Fruit fly (Drosophila melanogaster): Measurements from ENCODE around the gene Ntf-2.

Ntf-2 gene

DNA sequence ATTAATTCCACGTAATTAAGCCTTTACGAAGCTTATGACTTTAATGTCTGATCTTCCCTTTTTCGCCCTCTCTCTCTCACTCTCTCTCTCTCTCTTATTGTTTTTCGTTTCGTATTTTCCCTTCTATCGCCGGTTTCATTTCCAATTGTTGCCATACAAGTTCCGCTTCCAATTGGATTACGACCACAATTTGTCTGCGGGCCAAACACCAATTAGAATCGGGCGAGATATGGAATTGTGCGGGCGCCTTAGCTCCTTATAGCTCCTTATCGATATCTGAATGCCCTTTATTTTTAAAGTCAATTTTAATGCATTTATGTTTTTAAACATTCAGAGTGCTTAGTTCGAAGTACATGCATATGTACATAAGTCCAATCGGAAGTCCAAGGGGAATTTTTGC, 21.5 kb downstream of the Ntf-2 start:
- no peak for TF ChIP-seq Crg-1 (GFP tag; optimal IDR thresholded peaks at IDR 0.05)
- TF ChIP-seq CG33017 (tag; optimal IDR thresholded peaks at IDR 0.05): no peak
- no peak for TF ChIP-seq CG14711 (tag; optimal IDR thresholded peaks at IDR 0.05)
- no peak for TF ChIP-seq bab1 (GFP tag; optimal IDR thresholded peaks at IDR 0.05)
- TF ChIP-seq cnc (optimal IDR thresholded peaks at IDR 0.05): no peak
- TF ChIP-seq CG1620 (GFP tag; optimal IDR thresholded peaks at IDR 0.05): no peak

DNA sequence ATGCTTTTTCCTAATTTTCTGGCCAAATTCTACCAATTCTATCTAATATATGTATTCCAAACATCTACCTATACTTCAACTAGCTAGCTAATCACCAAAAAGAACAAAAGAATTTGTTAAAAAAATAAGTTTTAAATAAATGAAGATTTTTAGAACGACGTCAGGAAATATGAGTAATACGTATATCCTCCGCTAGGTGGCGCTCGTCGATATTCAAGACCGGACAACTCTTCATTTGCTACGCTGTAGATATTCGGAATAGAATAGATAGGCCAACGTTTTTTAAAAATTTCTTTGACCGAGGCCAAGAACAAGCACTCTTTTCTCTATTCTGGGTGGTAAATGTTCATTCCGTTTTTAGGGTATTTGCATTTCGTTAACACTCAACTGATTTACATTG, 23.2 kb downstream of the Ntf-2 start:
- TF ChIP-seq kay (GFP tag; ENCODE audit: borderline replicate concordance): peak; percentile 17
- TF ChIP-seq CG33017 (tag; optimal IDR thresholded peaks at IDR 0.05): no peak

DNA sequence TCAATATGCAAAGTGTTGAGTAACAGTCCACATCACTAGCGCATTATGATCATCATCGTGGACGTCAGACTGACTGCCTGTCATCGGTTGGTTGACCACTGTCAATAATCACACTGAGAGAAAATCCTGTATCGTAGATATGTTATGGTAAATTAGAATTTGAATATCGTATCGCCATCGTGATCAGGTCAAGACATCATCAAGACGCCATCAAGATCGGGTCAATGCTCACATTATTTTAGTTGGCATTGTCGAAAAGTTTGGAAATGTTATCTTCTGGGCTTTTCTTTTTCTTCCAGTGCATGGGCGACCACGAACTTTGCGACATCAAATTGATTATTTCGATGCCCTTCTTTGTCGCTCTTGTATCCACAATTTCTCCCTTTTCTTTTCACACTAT, 23.7 kb downstream of the Ntf-2 start:
- TF ChIP-seq tj (GFP tag; optimal IDR thresholded peaks at IDR 0.05) (peak; percentile 15), toe (GFP tag; optimal IDR thresholded peaks at IDR 0.05) (no peak), cic (GFP tag; optimal IDR thresholded peaks at IDR 0.05) (no peak), ovo (GFP tag; optimal IDR thresholded peaks at IDR 0.05) (no peak), CG5204 (GFP tag; optimal IDR thresholded peaks at IDR 0.05) (no peak), bab1 (GFP tag; optimal IDR thresholded peaks at IDR 0.05) (peak; percentile 3), Mnt (GFP tag; optimal IDR thresholded peaks at IDR 0.05) (no peak), CG7101 (tag; optimal IDR thresholded peaks at IDR 0.05) (peak; percentile 32), CG33017 (tag; optimal IDR thresholded peaks at IDR 0.05) (no peak), CG14711 (tag; optimal IDR thresholded peaks at IDR 0.05) (peak; percentile 7), CG11617 (GFP tag; optimal IDR thresholded peaks at IDR 0.05) (peak; percentile 1)

DNA sequence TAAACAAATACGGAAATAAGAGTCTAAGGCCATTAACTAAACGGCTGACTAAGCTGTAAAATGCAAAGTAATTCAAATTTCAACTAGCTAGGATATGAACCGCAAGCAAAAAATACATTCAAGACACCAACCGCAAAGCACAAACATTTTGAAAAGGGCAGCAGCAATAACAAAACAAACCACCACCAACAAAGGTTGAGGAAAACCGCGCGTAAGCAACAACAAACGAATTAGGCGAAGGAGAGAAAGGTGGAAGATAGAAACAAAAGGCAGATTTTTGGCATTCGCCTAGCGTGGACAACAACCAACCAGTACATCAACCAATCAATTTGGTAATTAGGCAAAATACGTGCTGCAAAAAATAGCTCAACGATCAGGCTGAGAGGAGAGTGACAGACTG, 25.3 kb downstream of the Ntf-2 start:
- TF ChIP-seq CG1620 (GFP tag; optimal IDR thresholded peaks at IDR 0.05) (no peak), Crg-1 (GFP tag; optimal IDR thresholded peaks at IDR 0.05) (no peak), CG11617 (GFP tag; optimal IDR thresholded peaks at IDR 0.05) (no peak), tj (GFP tag; optimal IDR thresholded peaks at IDR 0.05) (peak; percentile 79), toe (GFP tag; optimal IDR thresholded peaks at IDR 0.05) (no peak), ovo (GFP tag; optimal IDR thresholded peaks at IDR 0.05) (no peak), cic (GFP tag; optimal IDR thresholded peaks at IDR 0.05) (no peak), CG33017 (tag; optimal IDR thresholded peaks at IDR 0.05) (no peak), Clk (GFP tag; optimal IDR thresholded peaks at IDR 0.05) (no peak), cnc (optimal IDR thresholded peaks at IDR 0.05) (no peak), pad (GFP tag; optimal IDR thresholded peaks at IDR 0.05) (no peak), Hr96 (GFP tag; optimal IDR thresholded peaks at IDR 0.05) (no peak), bab1 (GFP tag; optimal IDR thresholded peaks at IDR 0.05) (peak; percentile 28), kay (GFP tag; ENCODE audit: borderline replicate concordance) (no peak), CG7045 (GFP tag; optimal IDR thresholded peaks at IDR 0.05) (no peak)

DNA sequence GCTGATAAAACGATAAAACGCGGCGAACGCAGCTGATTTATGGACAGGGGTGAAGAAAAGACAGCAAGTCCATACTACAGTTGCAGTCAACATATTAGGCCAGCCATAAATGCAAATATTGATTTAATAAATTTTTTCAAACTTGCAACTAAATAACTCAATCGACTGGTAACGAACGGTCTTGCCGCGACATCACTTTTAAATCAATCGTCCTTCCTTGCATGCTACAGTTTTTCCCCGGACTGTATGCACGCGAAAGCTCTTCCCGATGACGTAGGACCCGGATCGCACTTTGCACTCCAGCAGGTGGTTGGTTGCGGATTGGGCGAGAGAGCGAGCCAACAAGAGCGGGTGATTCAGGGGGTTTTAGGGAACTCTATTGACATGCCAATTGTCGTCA, 29.7 kb downstream of the Ntf-2 start:
- TF ChIP-seq Crg-1 (GFP tag; optimal IDR thresholded peaks at IDR 0.05): peak; percentile 83
- TF ChIP-seq CG11617 (GFP tag; optimal IDR thresholded peaks at IDR 0.05): peak; percentile 92
- TF ChIP-seq kay (GFP tag; ENCODE audit: borderline replicate concordance): peak; percentile 59
- peak; percentile 50 for TF ChIP-seq toe (GFP tag; optimal IDR thresholded peaks at IDR 0.05)
- peak; percentile 93 for TF ChIP-seq CG7101 (tag; optimal IDR thresholded peaks at IDR 0.05)
- TF ChIP-seq Clk (GFP tag; optimal IDR thresholded peaks at IDR 0.05): peak; percentile 54
- TF ChIP-seq pad (GFP tag; optimal IDR thresholded peaks at IDR 0.05): peak; percentile 72
- TF ChIP-seq CG33017 (tag; optimal IDR thresholded peaks at IDR 0.05): peak; percentile 85
- peak; percentile 79 for TF ChIP-seq tj (GFP tag; optimal IDR thresholded peaks at IDR 0.05)
- TF ChIP-seq CG1620 (GFP tag; optimal IDR thresholded peaks at IDR 0.05): peak; percentile 62
- peak; percentile 80 for TF ChIP-seq CG7045 (GFP tag; optimal IDR thresholded peaks at IDR 0.05)
- TF ChIP-seq CG5204 (GFP tag; optimal IDR thresholded peaks at IDR 0.05): peak; percentile 80
- TF ChIP-seq ovo (GFP tag; optimal IDR thresholded peaks at IDR 0.05): peak; percentile 20
- peak; percentile 91 for TF ChIP-seq Hr96 (GFP tag; optimal IDR thresholded peaks at IDR 0.05)
- TF ChIP-seq Mnt (GFP tag; optimal IDR thresholded peaks at IDR 0.05): peak; percentile 73
- peak; percentile 88 for TF ChIP-seq bab1 (GFP tag; optimal IDR thresholded peaks at IDR 0.05)
- peak; percentile 89 for TF ChIP-seq CG12768 (GFP tag; optimal IDR thresholded peaks at IDR 0.05)
- peak; percentile 85 for TF ChIP-seq CG14711 (tag; optimal IDR thresholded peaks at IDR 0.05)
- TF ChIP-seq cic (GFP tag; optimal IDR thresholded peaks at IDR 0.05): peak; percentile 11
- no peak for TF ChIP-seq cnc (optimal IDR thresholded peaks at IDR 0.05)

DNA sequence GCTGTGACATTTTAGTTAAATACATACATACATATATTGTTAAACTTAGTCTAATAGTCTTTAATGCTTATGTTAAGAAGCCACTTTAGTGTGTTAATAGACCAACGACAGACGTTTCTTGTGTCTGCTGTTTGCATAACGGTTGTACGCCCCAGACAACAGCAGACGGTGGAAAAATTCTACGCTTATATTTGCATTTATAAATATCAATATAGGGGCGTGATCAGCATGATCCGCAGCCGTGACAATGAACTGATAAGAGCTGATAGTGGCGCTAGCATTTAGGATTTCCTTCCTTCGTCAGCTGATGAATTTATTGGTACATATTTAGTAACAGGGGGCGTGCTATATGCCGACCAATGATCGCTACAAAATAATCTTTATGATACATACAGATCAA, 30.5 kb downstream of the Ntf-2 start:
- TF ChIP-seq Hr96 (GFP tag; optimal IDR thresholded peaks at IDR 0.05) (no peak), Crg-1 (GFP tag; optimal IDR thresholded peaks at IDR 0.05) (no peak), toe (GFP tag; optimal IDR thresholded peaks at IDR 0.05) (no peak)

DNA sequence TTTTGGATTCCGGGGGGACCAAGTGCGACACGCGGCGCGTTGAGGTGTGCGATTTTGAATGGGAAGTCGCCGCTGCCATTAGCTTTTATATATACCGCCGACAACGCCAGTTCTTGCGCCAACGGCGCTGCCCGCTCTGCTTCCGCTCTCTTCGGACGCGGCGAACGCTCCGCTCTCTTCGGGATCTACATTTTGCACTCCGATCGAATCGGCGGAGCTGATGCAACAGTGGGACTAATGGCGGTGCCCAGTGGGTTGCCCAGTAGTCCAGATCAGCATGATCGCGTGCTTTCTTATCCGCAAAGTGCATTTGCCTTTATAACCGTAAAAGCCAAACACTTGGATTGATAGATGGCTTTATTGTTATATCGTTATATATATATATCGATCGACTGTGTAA, 32.2 kb downstream of the Ntf-2 start, which contains the start of gene CG32512:
Gene CG32512, minus strand, starts transcription at position 67 of the 400 bp plus-strand sequence.
- peak; percentile 18 for TF ChIP-seq Hr96 (GFP tag; optimal IDR thresholded peaks at IDR 0.05)
- no peak for TF ChIP-seq Crg-1 (GFP tag; optimal IDR thresholded peaks at IDR 0.05)
- TF ChIP-seq ovo (GFP tag; optimal IDR thresholded peaks at IDR 0.05): no peak
- no peak for TF ChIP-seq CG33017 (tag; optimal IDR thresholded peaks at IDR 0.05)
- TF ChIP-seq toe (GFP tag; optimal IDR thresholded peaks at IDR 0.05): no peak
- TF ChIP-seq Clk (GFP tag; optimal IDR thresholded peaks at IDR 0.05): no peak
- no peak for TF ChIP-seq tj (GFP tag; optimal IDR thresholded peaks at IDR 0.05)
- TF ChIP-seq CG14711 (tag; optimal IDR thresholded peaks at IDR 0.05): no peak
- TF ChIP-seq CG1620 (GFP tag; optimal IDR thresholded peaks at IDR 0.05): no peak
- no peak for TF ChIP-seq CG12768 (GFP tag; optimal IDR thresholded peaks at IDR 0.05)
- TF ChIP-seq kay (GFP tag; ENCODE audit: borderline replicate concordance): peak; percentile 17
